Fruit fly (Drosophila melanogaster): ENCODE measurements around the gene CG10195.

DNA sequence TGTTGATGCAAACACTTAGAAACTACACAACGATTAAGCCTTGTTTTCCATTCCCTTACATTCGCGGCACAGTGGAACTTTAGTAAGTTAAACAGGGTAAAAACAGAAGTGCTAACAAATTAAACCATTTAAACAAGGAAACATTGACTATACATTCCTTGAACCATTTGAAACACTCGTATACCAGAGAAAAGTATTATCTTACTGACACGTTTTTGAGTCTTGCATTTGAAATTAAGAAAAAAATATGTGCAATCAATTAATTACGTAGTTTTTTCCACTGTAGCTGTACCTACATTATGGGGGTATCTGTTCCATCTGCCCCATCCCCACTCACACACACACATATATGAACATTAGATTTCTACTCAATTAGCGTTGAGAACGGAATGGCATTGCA, 51.2 kb downstream of the CG10195 start:
- no peak for TF ChIP-seq CTCF (optimal IDR thresholded peaks at IDR 0.05)
- no peak for TF ChIP-seq CG8478 (optimal IDR thresholded peaks at IDR 0.05)

Data from S2 (cell line).